Fruit fly (Drosophila melanogaster) whole organism, wandering third instar larva: ENCODE measurements around the gene CG12017.
A peak's percentile ranks its signal among the peaks of the same experiment; 100 is the strongest.

Experiments
- h ChIP-seq: fragments of 200-800 bp; sonication (Bioruptor generic); optimal IDR thresholded peaks from 3 replicates; lab custom pipeline; 2016; ENCODE audit warnings: missing biosample characterization, mild to moderate bottlenecking, missing genetic modification characterization
- usp ChIP-seq: fragments of >200 bp; optimal IDR thresholded peaks from 2 replicates; lab custom pipeline; 2017; ENCODE audit warnings: missing biosample characterization, missing genetic modification characterization

dm6 chr3L:3336368-3337164, 56.5 kb downstream of the CG12017 start, which contains the start of the genes Drsl6 and kst:
- TF ChIP-seq usp, result no peak
- TF ChIP-seq h (GFP tag; lab: Kevin White, UChicago), result peak; percentile 13
